Worm (Caenorhabditis elegans) whole organism, L1 larva: Measurements from ENCODE around the gene F49F1.14.

ENCODE experiments used
- ceh-82 ChIP-seq, 3 experiments: fragments of 150-350 bp in 1 of 3; sonication (generic microtip) in 2 of 3; optimal IDR thresholded peaks; 2 replicates each; lab custom pipeline; 2014 to 2017; ENCODE audit warnings: missing biosample characterization in 3 of 3, missing genetic modification characterization in 3 of 3
- efl-1 ChIP-seq, 4 experiments: fragments of 150-350 bp; optimal IDR thresholded peaks in 3 of 4; peaks in 1 of 4; 1 replicate in 1 of 4; 2 replicates in 3 of 4; lab custom pipeline; 2014; ENCODE audit warnings: missing biosample characterization in 2 of 4, missing genetic modification characterization in 2 of 4, missing genetic modification reagents in 2 of 4
- ets-5 ChIP-seq: fragments of 200-800 bp; sonication (Bioruptor generic); IDR thresholded peaks from 2 replicates; pipeline ENCODE4 v1.3.6; 2022; ENCODE audit warnings: missing genetic modification characterization, missing compliant biosample characterization
- fos-1 ChIP-seq: fragments of 150-350 bp; optimal IDR thresholded peaks from 2 replicates; lab custom pipeline; 2014; ENCODE audit warnings: missing biosample characterization, missing genetic modification characterization
- hlh-4 ChIP-seq: sonication (generic microtip); optimal IDR thresholded peaks from 2 replicates; lab custom pipeline; 2016; ENCODE audit warnings: mild to moderate bottlenecking, missing genetic modification characterization, missing compliant biosample characterization
- jun-1 ChIP-seq: fragments of 150-350 bp; optimal IDR thresholded peaks from 2 replicates; lab custom pipeline; 2014; ENCODE audit warnings: missing biosample characterization, missing genetic modification reagents, missing genetic modification characterization
- lin-35 ChIP-seq, 2 experiments: fragments of 150-350 bp; optimal IDR thresholded peaks; 2 replicates each; lab custom pipeline; 2014; ENCODE audit warnings: missing biosample characterization in 2 of 2, missing genetic modification characterization in 2 of 2, missing genetic modification reagents in 2 of 2
- lin-39 ChIP-seq: fragments of 150-350 bp; optimal IDR thresholded peaks from 2 replicates; lab custom pipeline; 2014; ENCODE audit warnings: missing biosample characterization, missing genetic modification reagents, missing genetic modification characterization
- nhr-20 ChIP-seq: sonication (generic microtip); optimal IDR thresholded peaks from 2 replicates; lab custom pipeline; 2016; ENCODE audit warnings: mild to moderate bottlenecking, missing genetic modification characterization, missing compliant biosample characterization
- pag-3 ChIP-seq: sonication (generic microtip); optimal IDR thresholded peaks from 2 replicates; lab custom pipeline; 2017; ENCODE audit warnings: missing genetic modification characterization, mild to moderate bottlenecking, missing compliant biosample characterization, antibody characterized with exemption, borderline replicate concordance; ENCODE audit not compliant: insufficient read depth
- pqm-1 ChIP-seq: sonication (generic microtip); optimal IDR thresholded peaks from 3 replicates; lab custom pipeline; 2017; ENCODE audit warnings: missing biosample characterization, missing genetic modification characterization
- skn-1 ChIP-seq: fragments of 150-350 bp; optimal IDR thresholded peaks from 2 replicates; lab custom pipeline; 2014; ENCODE audit warnings: missing biosample characterization, missing genetic modification characterization
- unc-62 ChIP-seq: fragments of 150-350 bp; optimal IDR thresholded peaks from 2 replicates; lab custom pipeline; 2014; ENCODE audit warnings: missing biosample characterization, missing genetic modification reagents, missing genetic modification characterization

DNA sequence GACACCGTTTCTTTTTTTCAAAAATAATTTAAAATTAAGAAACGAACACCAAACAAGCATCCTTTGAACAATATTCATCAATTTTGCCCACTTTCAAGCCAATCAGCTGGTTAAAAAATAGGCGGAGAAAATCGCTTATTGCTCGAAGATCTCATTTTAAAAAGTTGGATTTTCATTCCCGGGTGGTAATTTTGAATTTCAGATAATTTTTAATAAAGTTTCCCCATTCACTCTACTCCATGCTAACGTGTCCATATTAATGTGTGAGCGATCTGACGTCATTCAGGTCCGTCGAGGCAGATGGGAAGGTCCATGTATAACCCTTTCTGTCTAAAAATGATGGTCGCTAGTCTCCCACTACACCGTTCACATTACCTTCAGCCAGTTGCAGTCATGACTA, 43.8 kb downstream of the F49F1.14 start, which contains the start of gene fbxb-55:
- no peak for TF ChIP-seq lin-35 (GFP tag; optimal IDR thresholded peaks at IDR 0.05; lab: Kevin White, UChicago)
- TF ChIP-seq nhr-20: no peak
- TF ChIP-seq fos-1 (tag; lab: Kevin White, UChicago): no peak
- TF ChIP-seq ceh-82 (tag; optimal IDR thresholded peaks at IDR 0.05; lab: Kevin White, UChicago): no peak
- no peak for TF ChIP-seq hlh-4 (tag; lab: Kevin White, UChicago)
- no peak for TF ChIP-seq unc-62
- TF ChIP-seq ets-5 (GFP tag; lab: Robert Waterston, UW): no peak
- no peak for TF ChIP-seq skn-1 (tag; lab: Kevin White, UChicago)
- TF ChIP-seq pag-3 (tag; lab: Kevin White, UChicago): no peak
- no peak for TF ChIP-seq jun-1
- no peak for TF ChIP-seq pqm-1 (tag; lab: Kevin White, UChicago)
- TF ChIP-seq lin-39 (tag; lab: Kevin White, UChicago): no peak
- TF ChIP-seq efl-1 (optimal IDR thresholded peaks at IDR 0.05; lab: Kevin White, UChicago): no peak
- no peak for TF ChIP-seq efl-1 (GFP tag; optimal IDR thresholded peaks at IDR 0.05 in 1 of 2; lab: Kevin White, UChicago)
